Worm (Caenorhabditis elegans): ENCODE results near the gene wrt-6.

ce11 chrX:3462086-3462485 lies 18.0 kb upstream of the wrt-6 start:
- TF ChIP-seq ama-1 (optimal IDR thresholded peaks at IDR 0.05) (no peak), hmbx-1 (tag; optimal IDR thresholded peaks at IDR 0.05) (no peak), tra-4 (tag; optimal IDR thresholded peaks at IDR 0.05) (no peak), hmg-4 (GFP tag; optimal IDR thresholded peaks at IDR 0.05) (no peak), scrt-1 (GFP tag; IDR thresholded peaks at IDR 0.05) (no peak), ceh-36 (tag; optimal IDR thresholded peaks at IDR 0.05) (no peak), flt-1 (GFP tag; IDR thresholded peaks at IDR 0.05) (no peak), aly-1 (tag; optimal IDR thresholded peaks at IDR 0.05) (no peak), F13C5.2 (tag; optimal IDR thresholded peaks at IDR 0.05) (no peak)
